Fruit fly (Drosophila melanogaster) whole organism, prepupa: ENCODE results near the gene mre11.
A peak's percentile ranks its signal among the peaks of the same experiment; 100 is the strongest.

Experiments
- Blimp-1 ChIP-seq: fragments of 200-800 bp; sonication (Bioruptor generic); optimal IDR thresholded peaks from 3 replicates; lab custom pipeline; 2017; ENCODE audit warnings: missing biosample characterization, missing genetic modification characterization, mild to moderate bottlenecking, moderate library complexity, missing genetic modification reagents
- CG10631 ChIP-seq: fragments of 200-800 bp; sonication (Bioruptor generic); optimal IDR thresholded peaks from 2 replicates; lab custom pipeline; 2016; ENCODE audit warnings: missing biosample characterization, missing genetic modification characterization
- CG11294 ChIP-seq: fragments of 200-800 bp; sonication (Bioruptor generic); IDR thresholded peaks from 2 replicates; pipeline ENCODE4 v1.3.6; 2022; ENCODE audit warnings: missing biosample characterization, missing genetic modification characterization
- CG11902 ChIP-seq: fragments of 200-800 bp; sonication (Bioruptor generic); optimal IDR thresholded peaks from 3 replicates; lab custom pipeline; 2016; ENCODE audit warnings: missing biosample characterization, missing genetic modification characterization
- CG15336 ChIP-seq: fragments of 200-800 bp; sonication (Bioruptor generic); IDR thresholded peaks from 2 replicates; pipeline ENCODE4 v1.3.6; 2022; ENCODE audit warnings: missing biosample characterization, missing genetic modification characterization
- CG1621 ChIP-seq: fragments of 200-800 bp; sonication (Bioruptor generic); optimal IDR thresholded peaks from 3 replicates; lab custom pipeline; 2018; ENCODE audit warnings: missing biosample characterization, mild to moderate bottlenecking, missing genetic modification characterization
- CG16779 ChIP-seq: fragments of 200-800 bp; sonication (Bioruptor generic); optimal IDR thresholded peaks from 3 replicates; lab custom pipeline; 2017; ENCODE audit warnings: missing biosample characterization, mild to moderate bottlenecking, missing genetic modification characterization
- CG3032 ChIP-seq: fragments of 200-800 bp; optimal IDR thresholded peaks from 2 replicates; lab custom pipeline; 2019; ENCODE audit warnings: missing biosample characterization, mild to moderate bottlenecking, missing genetic modification characterization, moderate library complexity
- CG31627 ChIP-seq: fragments of 200-800 bp; sonication (Bioruptor generic); optimal IDR thresholded peaks from 3 replicates; lab custom pipeline; 2016; ENCODE audit warnings: missing biosample characterization, missing genetic modification characterization
- CG32006 ChIP-seq: fragments of 200-800 bp; sonication (Bioruptor generic); optimal IDR thresholded peaks from 3 replicates; lab custom pipeline; 2017; ENCODE audit warnings: missing biosample characterization, mild to moderate bottlenecking, missing genetic modification characterization
- CG34406 ChIP-seq: fragments of 200-800 bp; sonication (Bioruptor generic); optimal IDR thresholded peaks from 3 replicates; lab custom pipeline; 2016; ENCODE audit warnings: missing biosample characterization, missing genetic modification characterization
- CG4318 ChIP-seq: fragments of 200-800 bp; sonication (Bioruptor generic); optimal IDR thresholded peaks from 3 replicates; lab custom pipeline; 2017; ENCODE audit warnings: missing biosample characterization, mild to moderate bottlenecking, missing genetic modification characterization
- CG6163 ChIP-seq: fragments of 200-800 bp; sonication (Bioruptor generic); IDR thresholded peaks from 3 replicates; pipeline ENCODE4 v1.3.6; 2022; ENCODE audit warnings: missing biosample characterization, missing genetic modification characterization
- CG6792 ChIP-seq: fragments of 200-800 bp; sonication (Bioruptor generic); optimal IDR thresholded peaks from 3 replicates; lab custom pipeline; 2016; ENCODE audit warnings: missing biosample characterization, missing genetic modification characterization
- CG6854 ChIP-seq: fragments of 200-800 bp; sonication (Bioruptor generic); optimal IDR thresholded peaks from 2 replicates; lab custom pipeline; 2017; ENCODE audit warnings: missing biosample characterization, mild to moderate bottlenecking, missing genetic modification characterization
- CG7368 ChIP-seq: fragments of 200-800 bp; sonication (Bioruptor generic); optimal IDR thresholded peaks from 3 replicates; lab custom pipeline; 2016; ENCODE audit warnings: missing biosample characterization, missing genetic modification characterization
- CG8119 ChIP-seq: fragments of 200-800 bp; sonication (Bioruptor generic); IDR thresholded peaks from 3 replicates; pipeline ENCODE4 v1.3.6; 2022; ENCODE audit warnings: missing biosample characterization, missing genetic modification characterization
- CG8319 ChIP-seq: fragments of 200-800 bp; sonication (Bioruptor generic); optimal IDR thresholded peaks from 3 replicates; lab custom pipeline; 2016; ENCODE audit warnings: missing biosample characterization, missing genetic modification characterization
- Eip75B ChIP-seq: fragments of 200-800 bp; sonication (Bioruptor generic); optimal IDR thresholded peaks from 3 replicates; lab custom pipeline; 2016; ENCODE audit warnings: missing biosample characterization, missing genetic modification characterization
- Eip78C ChIP-seq: fragments of 200-800 bp; sonication (Bioruptor generic); peaks from one replicate; lab custom pipeline; 2016; ENCODE audit warnings: missing biosample characterization, missing genetic modification characterization
- Eip93F ChIP-seq: fragments of 200-800 bp; sonication (Bioruptor generic); optimal IDR thresholded peaks from 2 replicates; lab custom pipeline; 2016; ENCODE audit warnings: missing biosample characterization, mild to moderate bottlenecking, missing genetic modification characterization
- Gug ChIP-seq: fragments of 200-800 bp; sonication (Bioruptor generic); IDR thresholded peaks from 2 replicates; pipeline ENCODE4 v1.3.6; 2022; ENCODE audit warnings: missing biosample characterization, missing genetic modification characterization
- Hr39 ChIP-seq: fragments of 200-800 bp; sonication (Bioruptor generic); optimal IDR thresholded peaks from 2 replicates; lab custom pipeline; 2016; ENCODE audit warnings: missing biosample characterization, missing genetic modification characterization
- Hr4 ChIP-seq: fragments of 200-800 bp; sonication (Bioruptor generic); optimal IDR thresholded peaks from 3 replicates; lab custom pipeline; 2016; ENCODE audit warnings: missing biosample characterization, missing genetic modification characterization
- Met ChIP-seq: fragments of 200-800 bp; sonication (Bioruptor generic); optimal IDR thresholded peaks from 3 replicates; lab custom pipeline; 2016; ENCODE audit warnings: missing biosample characterization, missing genetic modification characterization
- OdsH ChIP-seq: fragments of 200-800 bp; sonication (Bioruptor generic); optimal IDR thresholded peaks from 3 replicates; lab custom pipeline; 2016; ENCODE audit warnings: missing biosample characterization, missing genetic modification characterization
- Smox ChIP-seq: fragments of 200-800 bp; sonication (Bioruptor generic); optimal IDR thresholded peaks from 3 replicates; lab custom pipeline; 2016; ENCODE audit warnings: missing biosample characterization, missing genetic modification characterization
- Sox102F ChIP-seq: fragments of 200-800 bp; sonication (Bioruptor generic); optimal IDR thresholded peaks from 2 replicates; lab custom pipeline; 2016; ENCODE audit warnings: missing biosample characterization, mild to moderate bottlenecking, missing genetic modification characterization
- Sox15 ChIP-seq: fragments of 200-800 bp; sonication (Bioruptor generic); optimal IDR thresholded peaks from 3 replicates; lab custom pipeline; 2016; ENCODE audit warnings: missing biosample characterization, missing genetic modification characterization
- achi ChIP-seq: fragments of 200-800 bp; sonication (Bioruptor generic); optimal IDR thresholded peaks from 3 replicates; lab custom pipeline; 2016; ENCODE audit warnings: missing biosample characterization, missing genetic modification characterization
- acj6 ChIP-seq: fragments of 200-800 bp; sonication (Bioruptor generic); optimal IDR thresholded peaks from 3 replicates; lab custom pipeline; 2016; ENCODE audit warnings: missing biosample characterization, missing genetic modification characterization
- dac ChIP-seq: fragments of 200-800 bp; sonication (Bioruptor generic); optimal IDR thresholded peaks from 2 replicates; lab custom pipeline; 2017; ENCODE audit warnings: missing biosample characterization, mild to moderate bottlenecking, missing genetic modification characterization
- dsx ChIP-seq: fragments of 200-800 bp; optimal IDR thresholded peaks from 3 replicates; lab custom pipeline; 2019; ENCODE audit warnings: missing biosample characterization, mild to moderate bottlenecking, missing genetic modification characterization, moderate library complexity; ENCODE audit not compliant: poor library complexity, severe bottlenecking
- eg ChIP-seq: fragments of 200-800 bp; sonication (Bioruptor generic); IDR thresholded peaks from 3 replicates; pipeline ENCODE4 v1.3.6; 2022; ENCODE audit warnings: missing biosample characterization, missing genetic modification characterization
- fkh ChIP-seq: fragments of 200-800 bp; sonication (Bioruptor generic); optimal IDR thresholded peaks from 3 replicates; lab custom pipeline; 2017; ENCODE audit warnings: missing biosample characterization, mild to moderate bottlenecking, missing genetic modification characterization, moderate library complexity
- lz ChIP-seq: fragments of 200-800 bp; sonication (Bioruptor generic); optimal IDR thresholded peaks from 3 replicates; lab custom pipeline; 2016; ENCODE audit warnings: missing biosample characterization, missing genetic modification characterization
- net ChIP-seq: fragments of 200-800 bp; sonication (Bioruptor generic); optimal IDR thresholded peaks from 3 replicates; lab custom pipeline; 2016; ENCODE audit warnings: missing biosample characterization, missing genetic modification characterization
- pdm3 ChIP-seq: fragments of 200-800 bp; sonication (Bioruptor generic); optimal IDR thresholded peaks from 3 replicates; lab custom pipeline; 2016; ENCODE audit warnings: missing biosample characterization, missing genetic modification characterization
- spab ChIP-seq: fragments of 200-800 bp; sonication (Bioruptor generic); optimal IDR thresholded peaks from 2 replicates; lab custom pipeline; 2017; ENCODE audit warnings: missing biosample characterization, mild to moderate bottlenecking, missing genetic modification characterization, missing genetic modification reagents
- svp ChIP-seq: fragments of 200-800 bp; sonication (Bioruptor generic); peaks from one replicate; lab custom pipeline; 2016; ENCODE audit warnings: missing biosample characterization, missing genetic modification characterization

mre11 gene

DNA sequence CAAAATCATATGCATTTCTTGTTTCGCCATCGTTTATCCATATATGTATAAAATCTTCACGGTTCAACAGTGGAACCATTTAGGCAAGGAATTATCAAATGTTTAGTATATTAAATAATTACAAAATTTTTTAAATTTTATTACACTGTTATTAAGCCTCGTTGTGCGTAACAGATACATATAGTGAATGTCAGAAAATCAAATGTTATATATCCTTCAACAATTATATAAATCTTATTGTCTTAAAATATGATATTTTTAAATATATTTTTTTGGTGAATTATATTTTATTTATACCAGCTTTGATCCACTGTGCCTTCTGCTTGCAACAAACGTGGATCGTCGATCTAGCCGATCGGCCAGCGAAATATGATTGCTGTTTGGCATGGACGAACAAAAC, 25.2 kb downstream of the mre11 start (continued):
- TF ChIP-seq dsx (GFP tag; lab: Kevin White, UChicago) (no peak), Eip93F (GFP tag; lab: Kevin White, UChicago) (no peak), Hr39 (GFP tag; lab: Kevin White, UChicago) (no peak), CG16779 (tag; lab: Kevin White, UChicago) (no peak), Met (GFP tag; lab: Kevin White, UChicago) (no peak), CG31627 (GFP tag; lab: Kevin White, UChicago) (no peak), CG11902 (GFP tag; lab: Kevin White, UChicago) (no peak), fkh (GFP tag; lab: Kevin White, UChicago) (no peak), Sox102F (no peak), CG1621 (tag; lab: Kevin White, UChicago) (no peak), CG6163 (peak; percentile 29; the same call in 1 of the 3 replicates), CG7368 (no peak), lz (GFP tag; lab: Kevin White, UChicago) (no peak), CG6854 (GFP tag; lab: Kevin White, UChicago) (no peak), acj6 (GFP tag; lab: Kevin White, UChicago) (peak; percentile 38), pdm3 (GFP tag; lab: Kevin White, UChicago) (peak; percentile 6), eg (GFP tag; lab: Robert Waterston, UW) (no peak), Gug (GFP tag; lab: Robert Waterston, UW) (no peak), achi (GFP tag; lab: Kevin White, UChicago) (peak; percentile 33), OdsH (GFP tag; lab: Kevin White, UChicago) (peak; percentile 45), CG32006 (peak; percentile 71), Blimp-1 (GFP tag; lab: Kevin White, UChicago) (no peak), spab (peak; percentile 8), CG8119 (GFP tag; lab: Robert Waterston, UW) (peak; percentile 54; the same call in 2 of the 3 replicates)

DNA sequence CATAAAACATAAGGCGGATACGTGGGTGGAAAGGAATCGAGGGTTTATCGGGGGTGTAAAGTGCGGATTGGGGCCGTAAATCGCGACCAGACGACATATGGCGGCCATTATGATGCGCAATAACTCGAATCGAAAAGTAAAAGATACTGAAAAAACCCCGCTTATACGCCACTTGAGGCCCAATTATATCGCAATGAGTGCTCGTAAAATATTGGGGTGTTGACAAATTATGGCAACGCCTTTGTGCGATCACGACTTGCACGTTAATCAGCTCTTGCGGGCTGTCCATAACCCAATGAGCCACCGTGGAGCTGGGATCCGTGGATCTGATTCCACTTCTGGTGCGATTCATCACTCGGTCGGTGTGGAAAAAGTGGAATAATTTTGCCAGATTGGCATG, 27.9 kb downstream of the mre11 start:
- TF ChIP-seq dsx (GFP tag; lab: Kevin White, UChicago), result no peak
- no peak for TF ChIP-seq CG15336 (GFP tag; lab: Robert Waterston, UW)
- no peak for TF ChIP-seq CG4318
- TF ChIP-seq Sox15, result no peak
- TF ChIP-seq CG32006, result no peak
- TF ChIP-seq CG8319 (GFP tag; lab: Kevin White, UChicago), result no peak
- no peak for TF ChIP-seq OdsH (GFP tag; lab: Kevin White, UChicago)
- TF ChIP-seq CG34406 (GFP tag; lab: Kevin White, UChicago), result no peak
- TF ChIP-seq Eip75B (GFP tag; lab: Kevin White, UChicago), result no peak
- no peak for TF ChIP-seq Sox102F
- TF ChIP-seq CG6163, result no peak
- TF ChIP-seq Smox (GFP tag; lab: Kevin White, UChicago), result no peak
- no peak for TF ChIP-seq CG11294 (GFP tag; lab: Robert Waterston, UW)
- no peak for TF ChIP-seq Blimp-1 (GFP tag; lab: Kevin White, UChicago)
- no peak for TF ChIP-seq dac (GFP tag; lab: Kevin White, UChicago)
- TF ChIP-seq CG3032 (tag; lab: Kevin White, UChicago), result no peak
- TF ChIP-seq svp (GFP tag; lab: Kevin White, UChicago), result no peak

- TF ChIP-seq Hr4, result peak; percentile 18
- peak; percentile 66 for TF ChIP-seq Eip78C (GFP tag; lab: Kevin White, UChicago)
- peak; percentile 4 for TF ChIP-seq CG10631 (GFP tag; lab: Kevin White, UChicago)
- peak; percentile 11 for TF ChIP-seq Met (GFP tag; lab: Kevin White, UChicago)
- TF ChIP-seq net (GFP tag; lab: Kevin White, UChicago), result no peak
- TF ChIP-seq svp (GFP tag; lab: Kevin White, UChicago), result peak; percentile 68
- peak; percentile 24; the same call in 1 of the 3 replicates for TF ChIP-seq CG6163
- TF ChIP-seq eg (GFP tag; lab: Robert Waterston, UW), result 0 out of 3 replicates have a peak, but pooled peaks have one; percentile 24
- no peak for TF ChIP-seq CG6792 (GFP tag; lab: Kevin White, UChicago)
- peak; percentile 2 for TF ChIP-seq OdsH (GFP tag; lab: Kevin White, UChicago)
These were observed 35.9 kb downstream of the mre11 start for dm6 chr2L:11317655-11318278.
